Worm (Caenorhabditis elegans): ENCODE measurements around the gene panl-3.

ce11 chrIII:9802045-9802444 is 16.8 kb upstream of the panl-3 start:
- TF ChIP-seq ceh-48 (tag; optimal IDR thresholded peaks at IDR 0.05) (no peak), nhr-11 (tag; optimal IDR thresholded peaks at IDR 0.05) (no peak), unc-86 (tag; optimal IDR thresholded peaks at IDR 0.05) (no peak), fkh-10 (GFP tag; optimal IDR thresholded peaks at IDR 0.05) (no peak), mec-3 (tag; optimal IDR thresholded peaks at IDR 0.05; ENCODE audit: borderline replicate concordance) (no peak), K02D7.2 (tag; optimal IDR thresholded peaks at IDR 0.05) (no peak), gmeb-2 (tag; optimal IDR thresholded peaks at IDR 0.05) (no peak), Y22D7AL.16 (tag; optimal IDR thresholded peaks at IDR 0.05) (no peak), F13H6.1 (tag; optimal IDR thresholded peaks at IDR 0.05) (no peak), dve-1 (tag; optimal IDR thresholded peaks at IDR 0.05) (no peak), pros-1 (tag; optimal IDR thresholded peaks at IDR 0.05) (no peak), ceh-45 (GFP tag; IDR thresholded peaks at IDR 0.05) (no peak), ceh-18 (tag; optimal IDR thresholded peaks at IDR 0.05) (no peak)

Measured in whole organism, late embryonic.